Fruit fly (Drosophila melanogaster): Measurements from ENCODE around the gene Ubx.

DNA sequence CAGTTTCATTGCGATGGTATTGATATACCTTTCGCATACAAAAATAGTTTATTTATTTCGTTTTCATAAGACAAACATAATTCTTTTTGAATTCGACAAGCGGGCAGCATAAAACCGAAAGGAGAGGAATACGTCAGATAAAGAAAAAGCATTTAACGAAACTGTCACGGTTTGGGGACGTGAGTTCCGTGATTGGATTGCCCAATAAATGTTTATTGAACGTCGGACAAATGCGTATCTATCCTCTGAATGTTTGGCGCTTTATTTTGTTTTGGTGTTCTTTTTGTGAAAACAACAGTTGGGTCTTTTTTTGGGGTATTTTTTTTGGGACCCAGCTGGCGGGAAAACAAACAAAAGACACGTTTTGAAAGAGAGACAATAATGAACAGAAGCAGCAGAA lies 30.9 kb upstream of the Ubx start:
- TF ChIP-seq insv (optimal IDR thresholded peaks at IDR 0.05) (no peak), ttk (optimal IDR thresholded peaks at IDR 0.05) (no peak), h (optimal IDR thresholded peaks at IDR 0.05) (no peak), psq (optimal IDR thresholded peaks at IDR 0.05) (no peak), Myc (optimal IDR thresholded peaks at IDR 0.05) (no peak)

All from Kc167 (cell line).